Worm (Caenorhabditis elegans): ENCODE measurements around the gene mig-10.

DNA sequence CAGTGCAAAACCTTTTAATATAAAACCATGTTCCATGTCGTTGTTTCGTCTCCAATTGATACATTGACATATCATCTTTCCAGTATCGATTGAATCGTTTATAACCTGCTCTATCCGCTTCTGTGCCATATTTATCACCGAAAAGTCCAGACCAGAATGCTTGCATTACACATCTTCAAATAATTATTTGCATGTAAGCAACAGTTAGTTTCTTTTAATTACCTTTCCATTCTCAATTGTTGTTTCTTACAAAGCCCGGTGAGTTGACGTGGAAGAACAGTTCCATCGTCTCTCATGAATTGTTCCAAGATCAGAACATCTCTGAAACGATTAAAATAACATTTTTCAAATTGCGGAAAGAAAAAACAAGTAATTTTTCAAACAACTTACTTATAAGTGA is 52.3 kb downstream of the mig-10 start, which contains the start of gene iglr-2:
- TF ChIP-seq nhr-28 (tag; optimal IDR thresholded peaks at IDR 0.05) (no peak), ceh-43 (GFP tag; optimal IDR thresholded peaks at IDR 0.05) (no peak), unc-39 (tag; optimal IDR thresholded peaks at IDR 0.05) (no peak), zip-8 (tag; optimal IDR thresholded peaks at IDR 0.05) (no peak), elt-3 (tag; optimal IDR thresholded peaks at IDR 0.05) (no peak), sptf-1 (tag; optimal IDR thresholded peaks at IDR 0.05) (no peak), elt-1 (tag; optimal IDR thresholded peaks at IDR 0.05; ENCODE audit: borderline replicate concordance, insufficient read depth) (no peak), nhr-237 (tag; optimal IDR thresholded peaks at IDR 0.05) (no peak), ztf-11 (tag; optimal IDR thresholded peaks at IDR 0.05) (no peak), nhr-12 (tag; optimal IDR thresholded peaks at IDR 0.05) (no peak)
